Worm (Caenorhabditis elegans): ENCODE measurements around the gene F58E2.2.

DNA sequence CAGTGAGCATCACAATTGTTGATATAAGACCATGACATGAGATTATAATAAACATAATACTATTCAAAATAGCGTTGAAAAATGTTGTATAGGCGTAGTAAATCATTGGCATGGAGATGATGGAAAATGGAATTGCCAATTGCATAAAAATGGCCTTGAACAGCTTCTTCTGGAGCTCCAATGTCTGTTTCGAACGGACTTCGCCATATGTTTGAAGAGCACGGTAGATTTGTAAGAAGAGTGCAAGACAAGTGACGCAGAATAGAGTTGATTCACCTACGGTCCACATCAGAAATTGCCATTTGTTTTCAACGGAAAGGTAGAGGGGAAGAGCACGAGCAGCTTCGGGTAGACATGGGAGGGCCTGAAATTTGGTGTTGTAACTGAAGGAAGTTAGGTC lies 22.5 kb upstream of the F58E2.2 start:
- TF ChIP-seq him-1 (tag; optimal IDR thresholded peaks at IDR 0.05) (no peak), W03F9.2 (tag; optimal IDR thresholded peaks at IDR 0.05) (no peak), dao-5 (tag; optimal IDR thresholded peaks at IDR 0.05) (no peak)
